Worm (Caenorhabditis elegans) whole organism, L3 larva: ENCODE data around the gene mec-17.

Experiments
- fos-1 ChIP-seq: fragments of 150-350 bp; optimal IDR thresholded peaks from 2 replicates; lab custom pipeline; 2014; ENCODE audit warnings: missing biosample characterization, missing genetic modification characterization
- jun-1 ChIP-seq: fragments of 150-350 bp; optimal IDR thresholded peaks from 2 replicates; lab custom pipeline; 2014; ENCODE audit warnings: missing biosample characterization, missing genetic modification reagents, missing genetic modification characterization
- nhr-237 ChIP-seq: fragments of 150-350 bp; optimal IDR thresholded peaks from 2 replicates; lab custom pipeline; 2014; ENCODE audit warnings: missing biosample characterization, missing genetic modification characterization
- sea-2 ChIP-seq: fragments of 150-350 bp; sonication (generic microtip); optimal IDR thresholded peaks from 4 replicates; lab custom pipeline; 2014; ENCODE audit warnings: missing biosample characterization, missing genetic modification reagents, missing genetic modification characterization
- unc-39 ChIP-seq: sonication (generic microtip); optimal IDR thresholded peaks from 4 replicates; lab custom pipeline; 2017; ENCODE audit warnings: missing biosample characterization, missing genetic modification characterization
- ztf-4 ChIP-seq: fragments of 150-350 bp; optimal IDR thresholded peaks from 2 replicates; lab custom pipeline; 2014; ENCODE audit warnings: missing biosample characterization, missing genetic modification characterization

ce11 chrIV:8007549-8007948 lies 20.6 kb upstream of the mec-17 start:
- TF ChIP-seq sea-2 (GFP tag; lab: Kevin White, UChicago) (no peak), nhr-237 (no peak), fos-1 (tag; lab: Kevin White, UChicago) (no peak), jun-1 (tag; lab: Kevin White, UChicago) (no peak), ztf-4 (tag; lab: Kevin White, UChicago) (no peak), unc-39 (tag; lab: Kevin White, UChicago) (no peak)
